Fruit fly (Drosophila melanogaster) whole organism, embryonic: ENCODE measurements around the gene Syx13.

ENCODE experiments used
- Antp ChIP-seq: fragments of 200-800 bp; sonication (Bioruptor generic); optimal IDR thresholded peaks from 3 replicates; lab custom pipeline; 2016; ENCODE audit warnings: missing biosample characterization, missing genetic modification characterization
- BEAF-32 ChIP-seq: fragments of 200-800 bp; sonication (Bioruptor generic); optimal IDR thresholded peaks from 3 replicates; lab custom pipeline; 2017; ENCODE audit warnings: missing biosample characterization, missing genetic modification characterization, mild to moderate bottlenecking, moderate library complexity, missing genetic modification reagents
- Bgb ChIP-seq: fragments of 200-800 bp; sonication (Bioruptor generic); IDR thresholded peaks from 2 replicates; pipeline ENCODE4 v1.3.6; 2022; ENCODE audit warnings: missing biosample characterization, missing genetic modification characterization; ENCODE audit not compliant: partially characterized antibody
- CG11247 ChIP-seq: fragments of 200-800 bp; sonication (Bioruptor generic); IDR thresholded peaks from 2 replicates; pipeline ENCODE4 v1.3.6; 2022; ENCODE audit warnings: missing biosample characterization, missing genetic modification characterization
- CG11456 ChIP-seq: fragments of 200-800 bp; sonication (Bioruptor generic); IDR thresholded peaks from 3 replicates; pipeline ENCODE4 v1.3.6; 2022; ENCODE audit warnings: missing biosample characterization, missing genetic modification characterization
- CG12155 ChIP-seq: fragments of 200-800 bp; sonication (Bioruptor generic); optimal IDR thresholded peaks from 3 replicates; lab custom pipeline; 2016; ENCODE audit warnings: missing biosample characterization, missing genetic modification characterization
- CG13624 ChIP-seq: fragments of 200-800 bp; sonication (Bioruptor generic); optimal IDR thresholded peaks from 2 replicates; lab custom pipeline; 2016; ENCODE audit warnings: missing biosample characterization, missing genetic modification characterization
- CG15479 ChIP-seq: fragments of 200-800 bp; sonication (Bioruptor generic); optimal IDR thresholded peaks from 3 replicates; lab custom pipeline; 2019; ENCODE audit warnings: missing biosample characterization, mild to moderate bottlenecking, missing genetic modification characterization, moderate library complexity
- CG15514 ChIP-seq: fragments of 200-800 bp; sonication (Bioruptor generic); optimal IDR thresholded peaks from 3 replicates; lab custom pipeline; 2017; ENCODE audit warnings: missing biosample characterization, missing genetic modification characterization, mild to moderate bottlenecking, moderate library complexity, missing genetic modification reagents
- CG16779 ChIP-seq: fragments of 200-800 bp; sonication (Bioruptor generic); IDR thresholded peaks from 2 replicates; pipeline ENCODE4 v1.3.6; 2022; ENCODE audit warnings: missing biosample characterization, missing genetic modification characterization
- CG17328 ChIP-seq: fragments of 200-800 bp; sonication (Bioruptor generic); IDR thresholded peaks from 2 replicates; pipeline ENCODE4 v1.3.6; 2022; ENCODE audit warnings: missing biosample characterization, missing genetic modification characterization
- CG17802 ChIP-seq: fragments of 200-800 bp; sonication (Bioruptor generic); optimal IDR thresholded peaks from 2 replicates; lab custom pipeline; 2018; ENCODE audit warnings: missing biosample characterization, mild to moderate bottlenecking, missing genetic modification characterization, moderate library complexity
- CG1792 ChIP-seq: fragments of 200-800 bp; sonication (Bioruptor generic); optimal IDR thresholded peaks from 2 replicates; lab custom pipeline; 2016; ENCODE audit warnings: missing biosample characterization, missing genetic modification characterization
- CG2678 ChIP-seq: fragments of 200-800 bp; sonication (Bioruptor generic); optimal IDR thresholded peaks from 3 replicates; lab custom pipeline; 2019; ENCODE audit warnings: missing biosample characterization, mild to moderate bottlenecking, missing genetic modification characterization, moderate library complexity
- CG31224 ChIP-seq: fragments of 200-800 bp; sonication (Bioruptor generic); IDR thresholded peaks from 2 replicates; pipeline ENCODE4 v1.3.6; 2022; ENCODE audit warnings: missing biosample characterization, missing genetic modification characterization
- CG4328 ChIP-seq: fragments of 200-800 bp; sonication (Bioruptor generic); optimal IDR thresholded peaks from 3 replicates; lab custom pipeline; 2017; ENCODE audit warnings: missing biosample characterization, missing genetic modification reagents, missing genetic modification characterization
- CG4424 ChIP-seq: fragments of 200-800 bp; sonication (Bioruptor generic); optimal IDR thresholded peaks from 3 replicates; lab custom pipeline; 2016; ENCODE audit warnings: missing biosample characterization, missing genetic modification characterization
- CG8765 ChIP-seq: fragments of 200-800 bp; sonication (Bioruptor generic); IDR thresholded peaks from 2 replicates; pipeline ENCODE4 v1.3.6; 2022; ENCODE audit warnings: missing biosample characterization, missing genetic modification characterization
- CG9437 ChIP-seq: fragments of 200-800 bp; sonication (Bioruptor generic); optimal IDR thresholded peaks from 2 replicates; lab custom pipeline; 2018; ENCODE audit warnings: missing biosample characterization, mild to moderate bottlenecking, missing genetic modification characterization
- CoRest ChIP-seq: fragments of 200-800 bp; sonication (Bioruptor generic); optimal IDR thresholded peaks from 3 replicates; lab custom pipeline; 2018; ENCODE audit warnings: missing biosample characterization, mild to moderate bottlenecking, missing genetic modification characterization, moderate library complexity
- CrebB ChIP-seq: fragments of 200-800 bp; sonication (Bioruptor generic); optimal IDR thresholded peaks from 3 replicates; lab custom pipeline; 2018; ENCODE audit warnings: missing biosample characterization, mild to moderate bottlenecking, missing genetic modification characterization
- Fer1 ChIP-seq: fragments of 200-800 bp; sonication (Bioruptor generic); optimal IDR thresholded peaks from 2 replicates; lab custom pipeline; 2017; ENCODE audit warnings: missing biosample characterization, mild to moderate bottlenecking, missing genetic modification characterization
- H2.0 ChIP-seq: fragments of 200-800 bp; sonication (Bioruptor generic); IDR thresholded peaks from 2 replicates; pipeline ENCODE4 v1.3.6; 2022; ENCODE audit warnings: missing biosample characterization, missing genetic modification characterization
- MBD-R2 ChIP-seq: fragments of 200-800 bp; sonication (Bioruptor generic); IDR thresholded peaks from 2 replicates; pipeline ENCODE4 v1.3.6; 2022; ENCODE audit warnings: missing biosample characterization, missing genetic modification characterization
- Max ChIP-seq: fragments of 200-800 bp; sonication (Bioruptor generic); optimal IDR thresholded peaks from 2 replicates; lab custom pipeline; 2016; ENCODE audit warnings: missing biosample characterization, mild to moderate bottlenecking, missing genetic modification characterization
- NfI ChIP-seq: fragments of 200-800 bp; sonication (Bioruptor generic); optimal IDR thresholded peaks from 3 replicates; lab custom pipeline; 2018; ENCODE audit warnings: missing biosample characterization, mild to moderate bottlenecking, missing genetic modification characterization, moderate library complexity
- Oaz ChIP-seq: fragments of 200-800 bp; sonication (Bioruptor generic); IDR thresholded peaks from 2 replicates; pipeline ENCODE4 v1.3.6; 2022; ENCODE audit warnings: missing biosample characterization, missing genetic modification characterization
- Poxn ChIP-seq: fragments of 200-800 bp; sonication (Bioruptor generic); IDR thresholded peaks from 2 replicates; pipeline ENCODE4 v1.3.6; 2022; ENCODE audit warnings: missing biosample characterization, missing genetic modification characterization
- Rx ChIP-seq: fragments of 200-800 bp; sonication (Bioruptor generic); IDR thresholded peaks from 2 replicates; pipeline ENCODE4 v1.3.6; 2022; ENCODE audit warnings: missing biosample characterization, missing genetic modification characterization
- Scr ChIP-seq: fragments of 200-800 bp; sonication (Bioruptor generic); IDR thresholded peaks from 2 replicates; pipeline ENCODE4 v1.3.6; 2022; ENCODE audit warnings: missing biosample characterization, missing genetic modification characterization; ENCODE audit not compliant: partially characterized antibody
- Tbp ChIP-seq: fragments of >200 bp; optimal IDR thresholded peaks from 2 replicates; lab custom pipeline; 2018; ENCODE audit warnings: missing biosample characterization, missing genetic modification characterization
- Xbp1 ChIP-seq: fragments of 200-800 bp; sonication (Bioruptor generic); optimal IDR thresholded peaks from 3 replicates; lab custom pipeline; 2016; ENCODE audit warnings: missing biosample characterization, mild to moderate bottlenecking, missing genetic modification characterization
- ara ChIP-seq: fragments of 200-800 bp; sonication (Bioruptor generic); IDR thresholded peaks from 2 replicates; pipeline ENCODE4 v1.3.6; 2022; ENCODE audit warnings: missing biosample characterization, missing genetic modification characterization
- dan ChIP-seq: fragments of 200-800 bp; sonication (Bioruptor generic); IDR thresholded peaks from 2 replicates; pipeline ENCODE4 v1.3.6; 2022; ENCODE audit warnings: missing biosample characterization, missing genetic modification characterization
- dimm ChIP-seq: fragments of 200-800 bp; sonication (Bioruptor generic); IDR thresholded peaks from 2 replicates; pipeline ENCODE4 v1.3.6; 2022; ENCODE audit warnings: missing biosample characterization, missing genetic modification characterization
- dmrt11E ChIP-seq: fragments of 200-800 bp; sonication (Bioruptor generic); optimal IDR thresholded peaks from 3 replicates; lab custom pipeline; 2018; ENCODE audit warnings: missing biosample characterization, mild to moderate bottlenecking, missing genetic modification characterization, moderate library complexity
- dmrt99B ChIP-seq: fragments of 200-800 bp; sonication (Bioruptor generic); optimal IDR thresholded peaks from 2 replicates; lab custom pipeline; 2018; ENCODE audit warnings: missing biosample characterization, mild to moderate bottlenecking, missing genetic modification characterization, moderate library complexity
- dpn ChIP-seq, 2 experiments: fragments of 200-800 bp; sonication (Bioruptor generic); optimal IDR thresholded peaks; 3 replicates each; lab custom pipeline; 2016; ENCODE audit warnings: missing biosample characterization in 2 of 2, missing genetic modification characterization in 2 of 2
- en ChIP-seq: fragments of 200-800 bp; sonication (Bioruptor generic); optimal IDR thresholded peaks from 2 replicates; lab custom pipeline; 2016; ENCODE audit warnings: missing biosample characterization, missing genetic modification characterization
- fd64A ChIP-seq: fragments of 200-800 bp; sonication (Bioruptor generic); optimal IDR thresholded peaks from 3 replicates; lab custom pipeline; 2018; ENCODE audit warnings: missing biosample characterization, mild to moderate bottlenecking, missing genetic modification characterization
- hb ChIP-seq: fragments of 200-800 bp; sonication (Bioruptor generic); IDR thresholded peaks from 3 replicates; pipeline ENCODE4 v1.3.6; 2022; ENCODE audit warnings: missing biosample characterization, missing genetic modification characterization; ENCODE audit not compliant: partially characterized antibody
- lbe ChIP-seq: fragments of 200-800 bp; sonication (Bioruptor generic); optimal IDR thresholded peaks from 2 replicates; lab custom pipeline; 2016; ENCODE audit warnings: missing biosample characterization, mild to moderate bottlenecking, missing genetic modification characterization
- nmo ChIP-seq: fragments of 200-800 bp; sonication (Bioruptor generic); optimal IDR thresholded peaks from 2 replicates; lab custom pipeline; 2018; ENCODE audit warnings: missing biosample characterization, mild to moderate bottlenecking, missing genetic modification characterization, moderate library complexity
- ro ChIP-seq: fragments of 200-800 bp; sonication (Bioruptor generic); IDR thresholded peaks from 2 replicates; pipeline ENCODE4 v1.3.6; 2022; ENCODE audit warnings: missing biosample characterization, missing genetic modification characterization
- sd ChIP-seq: fragments of 200-800 bp; sonication (Bioruptor generic); optimal IDR thresholded peaks from 3 replicates; lab custom pipeline; 2018; ENCODE audit warnings: missing biosample characterization, mild to moderate bottlenecking, missing genetic modification characterization, moderate library complexity
- tgo ChIP-seq: fragments of 200-800 bp; sonication (Bioruptor generic); IDR thresholded peaks from 3 replicates; pipeline ENCODE4 v1.3.6; 2022; ENCODE audit warnings: missing biosample characterization, missing genetic modification characterization
- trem ChIP-seq: fragments of 200-800 bp; optimal IDR thresholded peaks from 3 replicates; lab custom pipeline; 2019; ENCODE audit warnings: missing biosample characterization, mild to moderate bottlenecking, missing genetic modification characterization, moderate library complexity
- vnd ChIP-seq: fragments of 200-800 bp; sonication (Bioruptor generic); IDR thresholded peaks from 3 replicates; pipeline ENCODE4 v1.3.6; 2022; ENCODE audit warnings: missing biosample characterization, missing genetic modification characterization; ENCODE audit not compliant: partially characterized antibody
- vvl ChIP-seq: fragments of 200-800 bp; sonication (Bioruptor generic); IDR thresholded peaks from 2 replicates; pipeline ENCODE4 v1.3.6; 2022; ENCODE audit warnings: missing biosample characterization, missing genetic modification characterization
- wek ChIP-seq: fragments of 200-800 bp; sonication (Bioruptor generic); optimal IDR thresholded peaks from 3 replicates; lab custom pipeline; 2018; ENCODE audit warnings: missing biosample characterization, mild to moderate bottlenecking, missing genetic modification characterization, moderate library complexity
- zen ChIP-seq: fragments of 200-800 bp; sonication (Bioruptor generic); optimal IDR thresholded peaks from 3 replicates; lab custom pipeline; 2018; ENCODE audit warnings: missing biosample characterization, mild to moderate bottlenecking, missing genetic modification characterization, moderate library complexity

The Syx13 gene

DNA sequence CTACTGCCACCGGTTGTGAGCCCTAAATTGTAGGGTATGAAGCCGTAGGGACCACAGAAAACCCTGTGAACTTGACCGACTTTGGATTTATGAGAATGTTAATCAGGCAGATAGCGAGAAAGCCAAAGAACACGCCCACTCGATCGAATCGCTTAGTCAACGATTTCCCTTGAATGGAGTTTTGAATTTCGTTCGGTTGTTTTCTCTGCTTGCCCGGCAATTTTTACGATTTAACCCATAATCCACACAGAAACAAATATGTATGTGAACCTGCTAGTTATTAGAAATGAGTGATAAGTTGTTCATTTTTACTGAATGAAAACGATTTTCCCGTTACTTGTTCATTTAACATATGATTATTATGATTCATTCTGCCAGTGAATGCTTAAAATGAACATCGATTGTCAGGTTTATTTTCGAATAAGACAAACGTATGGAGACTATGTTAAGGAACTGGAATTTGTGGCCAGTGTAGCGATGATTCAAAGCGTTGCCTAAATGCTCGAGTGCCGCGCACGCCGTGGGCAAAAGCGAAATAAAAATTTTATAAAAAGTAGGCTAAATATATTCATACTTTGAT lies 14.1 kb upstream of the Syx13 start (continued):
- TF ChIP-seq CG17802 (no peak), Poxn (GFP tag; lab: Robert Waterston, UW) (no peak), vvl (GFP tag; lab: Robert Waterston, UW) (no peak), lbe (GFP tag; lab: Kevin White, UChicago) (no peak), CG16779 (no peak), CG9437 (GFP tag; lab: Kevin White, UChicago) (no peak), BEAF-32 (no peak), dmrt11E (tag; lab: Kevin White, UChicago) (no peak), trem (no peak), CG4328 (GFP tag; lab: Kevin White, UChicago) (no peak), CG13624 (GFP tag; lab: Kevin White, UChicago) (no peak), vnd (no peak), sd (peak; percentile 20), CG15479 (GFP tag; lab: Kevin White, UChicago) (no peak), H2.0 (GFP tag; lab: Robert Waterston, UW) (no peak), CG17328 (GFP tag; lab: Robert Waterston, UW) (no peak), wek (GFP tag; lab: Kevin White, UChicago) (no peak), CrebB (tag; lab: Kevin White, UChicago) (no peak), CG11456 (GFP tag; lab: Robert Waterston, UW) (no peak), Antp (GFP tag; lab: Kevin White, UChicago) (no peak), ro (no peak), ara (GFP tag; lab: Robert Waterston, UW) (no peak), CG4424 (GFP tag; lab: Kevin White, UChicago) (no peak), CoRest (tag; lab: Kevin White, UChicago) (peak; percentile 47), zen (tag; lab: Kevin White, UChicago) (no peak), fd64A (GFP tag; lab: Kevin White, UChicago) (no peak), CG31224 (GFP tag; lab: Robert Waterston, UW) (peak; percentile 6; the same call in 1 of the 2 replicates), Tbp (no peak), Scr (GFP tag; lab: Robert Waterston, UW) (no peak), MBD-R2 (GFP tag; lab: Robert Waterston, UW) (no peak), CG1792 (GFP tag; lab: Kevin White, UChicago) (no peak), Xbp1 (GFP tag; lab: Kevin White, UChicago) (peak; percentile 32), dimm (GFP tag; lab: Robert Waterston, UW) (no peak), CG12155 (GFP tag; lab: Kevin White, UChicago) (no peak), NfI (GFP tag; lab: Kevin White, UChicago) (peak; percentile 7), dmrt99B (tag; lab: Kevin White, UChicago) (peak; percentile 57), Oaz (GFP tag; lab: Robert Waterston, UW) (0 out of 2 replicates have a peak, but pooled peaks have one; percentile 26), CG2678 (tag; lab: Kevin White, UChicago) (peak; percentile 44), en (no peak), Rx (GFP tag; lab: Robert Waterston, UW) (no peak), dan (GFP tag; lab: Robert Waterston, UW) (no peak), hb (GFP tag; lab: Robert Waterston, UW) (no peak), CG11247 (GFP tag; lab: Robert Waterston, UW) (no peak), nmo (GFP tag; lab: Kevin White, UChicago) (peak; percentile 15), Max (no peak), dpn (GFP tag; optimal IDR thresholded peaks at IDR 0.05; lab: Kevin White, UChicago) (peak in 1 of 2 experiments; percentile 2), Fer1 (GFP tag; lab: Kevin White, UChicago) (no peak), CG15514 (no peak), tgo (0 out of 3 replicates have a peak, but pooled peaks have one; percentile 20), Bgb (GFP tag; lab: Robert Waterston, UW) (no peak), CG8765 (GFP tag; lab: Robert Waterston, UW) (no peak)
